Fruit fly (Drosophila melanogaster) S2 (cell line): Measurements from ENCODE around the gene CG17283.

Source experiments
- CG8478 ChIP-seq: fragments of >200 bp; optimal IDR thresholded peaks from 2 replicates; lab custom pipeline; 2018
- CTCF ChIP-seq, 2 experiments: fragments of >200 bp; optimal IDR thresholded peaks; 2 replicates each; lab custom pipeline; 2018

The CG17283 gene

DNA sequence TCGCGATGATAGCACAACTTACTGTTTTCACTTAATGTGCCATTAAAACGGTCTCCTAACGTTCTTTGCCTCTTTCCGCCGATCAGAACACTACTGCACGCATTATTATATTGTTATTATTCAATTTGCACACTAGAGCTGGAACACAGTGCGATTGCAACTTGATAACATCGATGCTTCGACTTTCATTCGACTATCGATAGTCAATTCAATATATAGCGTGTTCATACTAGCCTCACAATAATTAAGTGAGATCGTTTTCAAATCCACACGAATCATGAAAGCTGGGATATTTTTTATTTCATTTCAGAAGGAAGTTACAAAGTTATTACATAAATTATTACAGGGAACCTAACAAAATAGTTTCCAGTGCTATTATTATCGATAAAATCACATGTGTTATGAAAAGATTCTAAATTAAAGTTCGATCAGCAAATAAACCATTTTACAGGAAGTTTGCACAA lies 6.4 kb upstream of the CG17283 start:
- peak; percentile 38 to 43 for TF ChIP-seq CTCF (optimal IDR thresholded peaks at IDR 0.05; lab: Kevin White, UChicago)
- no peak for TF ChIP-seq CG8478 (lab: Kevin White, UChicago)

DNA sequence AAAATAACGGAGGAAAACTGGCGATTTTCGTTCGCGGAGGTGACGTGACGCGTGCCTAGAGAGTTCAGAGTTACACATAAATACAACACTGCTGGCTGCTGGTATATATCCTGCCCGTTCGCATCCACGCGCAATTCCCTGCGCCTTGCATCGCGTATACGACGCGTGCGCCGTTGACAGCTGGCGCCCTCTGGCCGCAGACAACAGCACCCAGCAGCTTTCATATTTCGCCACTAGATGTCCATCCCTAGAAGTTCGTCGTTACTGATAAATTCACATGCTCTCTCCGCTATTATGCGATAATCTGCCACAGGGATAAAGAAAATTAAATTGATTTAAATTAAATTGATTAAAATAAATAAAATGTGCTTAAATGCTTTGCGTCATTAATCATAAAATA lies 5.2 kb upstream of the CG17283 start, which contains the start of gene Sur-8:
Sur-8 (minus strand) TSS at position 82 of the 400 bp plus-strand sequence.
- peak; percentile 90 to 92 for TF ChIP-seq CTCF (optimal IDR thresholded peaks at IDR 0.05; lab: Kevin White, UChicago)
- TF ChIP-seq CG8478 (lab: Kevin White, UChicago): no peak

dm6 chr3R:17403188-17403587 lies 4.5 kb upstream of the CG17283 start, which contains the start of gene CG34279:
CG34279 (minus strand) TSS chr3R:17403288.
- TF ChIP-seq CTCF (optimal IDR thresholded peaks at IDR 0.05; lab: Kevin White, UChicago) (no peak), CG8478 (lab: Kevin White, UChicago) (no peak)

DNA sequence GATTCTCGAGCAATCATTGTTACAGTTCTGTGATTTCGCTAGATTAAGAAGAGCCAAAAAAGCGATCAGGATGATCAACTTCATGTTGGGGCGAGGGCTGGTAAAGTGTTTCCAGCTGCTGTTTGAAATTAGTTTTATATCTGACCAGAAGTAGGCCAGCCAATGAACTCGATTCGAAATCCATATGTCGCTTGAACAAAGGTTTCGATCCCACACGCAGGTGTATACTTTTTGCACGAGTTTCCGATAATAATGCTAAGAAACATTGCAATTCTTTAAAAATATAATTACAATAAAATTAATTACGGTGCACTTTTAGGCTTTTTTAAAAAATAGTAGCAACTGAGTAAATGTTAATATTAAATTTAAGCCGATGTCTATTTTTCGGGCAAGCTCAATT lies 4.1 kb upstream of the CG17283 start, which contains the start of gene CG34280:
CG34280 (minus strand) TSS at position 101 of the 400 bp plus-strand sequence.
- TF ChIP-seq CG8478 (lab: Kevin White, UChicago) (no peak), CTCF (optimal IDR thresholded peaks at IDR 0.05; lab: Kevin White, UChicago) (no peak)

- TF ChIP-seq CTCF (optimal IDR thresholded peaks at IDR 0.05; lab: Kevin White, UChicago) (no peak), CG8478 (lab: Kevin White, UChicago) (no peak)
Measured at dm6 chr3R:17404155-17404554, 3.5 kb upstream of the CG17283 start.

dm6 chr3R:17405009-17405408 lies 2.7 kb upstream of the CG17283 start, which contains the start of gene CG42823:
CG42823 (minus strand) TSS chr3R:17405109.
- no peak for TF ChIP-seq CG8478 (lab: Kevin White, UChicago)
- TF ChIP-seq CTCF (optimal IDR thresholded peaks at IDR 0.05; lab: Kevin White, UChicago): no peak

DNA sequence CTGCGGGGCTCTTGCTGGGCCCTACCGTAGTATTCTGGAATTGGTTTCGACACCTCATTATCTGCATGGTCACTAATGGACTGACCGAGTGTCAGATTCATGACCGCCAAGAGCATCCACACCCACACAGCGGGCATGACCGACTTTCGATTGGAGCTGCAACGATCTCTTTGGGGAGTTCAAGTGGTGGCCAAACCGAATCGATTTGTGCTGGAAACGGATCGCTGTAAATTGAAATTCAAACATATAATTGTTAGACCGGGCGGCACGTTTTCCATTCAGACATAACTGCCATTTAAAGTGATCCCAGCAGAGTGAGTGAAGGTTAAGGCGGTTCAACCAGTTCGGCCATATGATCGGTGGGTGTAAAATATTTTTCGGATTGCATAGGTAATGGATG lies 1.3 kb upstream of the CG17283 start, which contains the start of the genes CG42824 and CG42798:
CG42824 (minus strand) TSS at position 101 of the 400 bp plus-strand sequence.
CG42798 (plus strand) TSS at position 268 of the 400 bp plus-strand sequence.
- TF ChIP-seq CTCF (optimal IDR thresholded peaks at IDR 0.05; lab: Kevin White, UChicago): no peak
- TF ChIP-seq CG8478 (lab: Kevin White, UChicago): no peak

- no peak for TF ChIP-seq CTCF (optimal IDR thresholded peaks at IDR 0.05; lab: Kevin White, UChicago)
- TF ChIP-seq CG8478 (lab: Kevin White, UChicago): no peak
Measured at dm6 chr3R:17409319-17409718, 1.6 kb downstream of the CG17283 start, which contains the start of gene CG5860. CG5860 (plus strand) TSS chr3R:17409619.

DNA sequence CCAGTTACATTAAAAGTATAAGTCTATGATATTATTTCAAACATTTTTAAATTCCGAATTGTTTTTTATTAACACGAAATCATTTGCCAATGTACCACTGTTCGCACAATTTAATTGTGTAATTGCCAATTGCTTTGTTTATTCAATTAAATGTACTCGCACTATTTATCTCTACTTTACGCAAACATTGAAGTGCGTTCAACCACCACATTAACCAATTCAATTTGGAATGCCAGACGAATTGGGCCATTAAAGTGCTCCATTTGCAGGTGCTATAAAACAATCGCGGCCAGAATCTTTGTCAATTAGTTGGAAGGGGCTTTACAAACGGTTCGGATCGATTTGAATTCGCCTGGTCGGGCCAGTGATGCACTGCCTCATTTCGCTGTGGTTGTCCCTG lies 3.1 kb downstream of the CG17283 start, which contains the start of gene CG5863:
CG5863 (plus strand) TSS at position 301 of the 400 bp plus-strand sequence.
- TF ChIP-seq CTCF (optimal IDR thresholded peaks at IDR 0.05; lab: Kevin White, UChicago) (no peak), CG8478 (lab: Kevin White, UChicago) (no peak)

- TF ChIP-seq CTCF (optimal IDR thresholded peaks at IDR 0.05; lab: Kevin White, UChicago): no peak
- TF ChIP-seq CG8478 (lab: Kevin White, UChicago): no peak
Measured at dm6 chr3R:17412458-17413127, 4.9 kb downstream of the CG17283 start, which contains the start of gene CG42821. CG42821 (plus strand) TSS chr3R:17413077.

DNA sequence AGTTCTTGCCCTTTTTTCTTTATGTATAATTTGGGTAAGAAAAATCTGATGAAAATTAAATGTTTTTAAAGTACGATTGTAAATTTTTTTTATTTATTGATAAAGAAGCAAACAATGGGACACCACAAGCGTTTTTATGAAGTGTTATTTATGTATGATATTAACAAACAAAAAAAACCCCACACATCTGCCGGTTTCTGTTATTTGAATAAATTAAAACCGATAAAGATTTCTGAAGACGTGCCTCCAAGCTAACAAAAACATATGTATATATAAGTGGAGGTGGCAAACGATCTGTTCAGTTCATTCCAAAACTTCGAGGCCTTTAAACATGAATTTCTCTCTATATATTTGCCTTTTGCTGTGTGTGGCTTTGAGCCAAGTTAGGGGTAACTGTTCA lies 5.9 kb downstream of the CG17283 start, which contains the start of gene CG42822:
CG42822 (plus strand) TSS at position 301 of the 400 bp plus-strand sequence.
- no peak for TF ChIP-seq CTCF (optimal IDR thresholded peaks at IDR 0.05; lab: Kevin White, UChicago)
- no peak for TF ChIP-seq CG8478 (lab: Kevin White, UChicago)

dm6 chr3R:17415439-17415838 lies 7.8 kb downstream of the CG17283 start, which contains the start of gene CG5866:
CG5866 (plus strand) TSS chr3R:17415739.
- TF ChIP-seq CG8478 (lab: Kevin White, UChicago) (no peak), CTCF (optimal IDR thresholded peaks at IDR 0.05; lab: Kevin White, UChicago) (no peak)

dm6 chr3R:17417167-17417566 lies 9.5 kb downstream of the CG17283 start, which contains the start of gene CG33333:
CG33333 (plus strand) TSS chr3R:17417467.
- TF ChIP-seq CTCF (optimal IDR thresholded peaks at IDR 0.05; lab: Kevin White, UChicago) (no peak), CG8478 (lab: Kevin White, UChicago) (no peak)

dm6 chr3R:17418459-17418858 lies 10.8 kb downstream of the CG17283 start, which contains the start of gene CG42834:
CG42834 (plus strand) TSS chr3R:17418759.
- no peak for TF ChIP-seq CTCF (optimal IDR thresholded peaks at IDR 0.05; lab: Kevin White, UChicago)
- TF ChIP-seq CG8478 (lab: Kevin White, UChicago): no peak

- TF ChIP-seq CG8478 (lab: Kevin White, UChicago): no peak
- TF ChIP-seq CTCF (optimal IDR thresholded peaks at IDR 0.05; lab: Kevin White, UChicago): no peak
Measured at dm6 chr3R:17420338-17420737, 12.7 kb downstream of the CG17283 start, which contains the start of gene CG42835. CG42835 (plus strand) TSS chr3R:17420638.
